Worm (Caenorhabditis elegans): ENCODE measurements around the gene C16E9.1.

DNA sequence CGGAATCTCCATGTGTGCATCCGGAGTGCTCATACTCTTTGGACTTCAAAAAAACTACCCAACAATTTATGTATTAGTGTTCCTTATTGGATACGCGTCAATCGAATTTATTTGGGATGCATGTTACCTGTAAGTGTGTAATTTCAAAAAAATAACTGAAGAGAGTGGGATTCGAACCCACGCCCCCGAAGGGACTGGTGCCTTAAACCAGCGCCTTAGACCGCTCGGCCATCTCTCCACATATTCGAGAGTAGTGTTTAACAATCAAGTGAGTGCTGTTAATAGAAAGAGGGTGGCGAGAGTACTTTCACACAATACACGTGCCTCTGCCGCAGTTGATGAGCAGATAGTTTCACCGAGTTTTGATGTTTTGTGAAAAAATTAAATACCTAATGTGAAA is 37.1 kb upstream of the C16E9.1 start:
- TF ChIP-seq hlh-4 (tag; optimal IDR thresholded peaks at IDR 0.05) (no peak), snu-23 (GFP tag; optimal IDR thresholded peaks at IDR 0.05) (peak; percentile 73), nhr-12 (tag; optimal IDR thresholded peaks at IDR 0.05) (no peak), unc-62 (GFP tag; optimal IDR thresholded peaks at IDR 0.05) (no peak), elt-3 (tag; optimal IDR thresholded peaks at IDR 0.05) (peak in 1 of 6 experiments; percentile 26)
